Fruit fly (Drosophila melanogaster) whole organism, pupa: Measurements from ENCODE around the gene Unc-76.

Source experiments
- CG10348 ChIP-seq: fragments of 200-800 bp; sonication (Bioruptor generic); IDR thresholded peaks from 2 replicates; pipeline ENCODE4 v1.3.6; 2022; ENCODE audit warnings: missing biosample characterization, missing genetic modification characterization
- CG12605 ChIP-seq: fragments of 200-800 bp; sonication (Bioruptor generic); IDR thresholded peaks from 2 replicates; pipeline ENCODE4 v1.3.6; 2022; ENCODE audit warnings: missing biosample characterization, missing genetic modification characterization
- CG32121 ChIP-seq: fragments of 200-800 bp; sonication (Bioruptor generic); IDR thresholded peaks from 2 replicates; pipeline ENCODE4 v1.3.6; 2022; ENCODE audit warnings: missing biosample characterization, missing genetic modification characterization
- CG8159 ChIP-seq: fragments of 200-800 bp; sonication (Bioruptor generic); optimal IDR thresholded peaks from 3 replicates; lab custom pipeline; 2018; ENCODE audit warnings: missing biosample characterization, mild to moderate bottlenecking, missing genetic modification characterization, moderate library complexity
- CG8301 ChIP-seq: fragments of 200-800 bp; sonication (Bioruptor generic); optimal IDR thresholded peaks from 2 replicates; lab custom pipeline; 2018; ENCODE audit warnings: missing biosample characterization, mild to moderate bottlenecking, missing genetic modification characterization
- D1 ChIP-seq: fragments of 200-800 bp; sonication (Bioruptor generic); optimal IDR thresholded peaks from 2 replicates; lab custom pipeline; 2018; ENCODE audit warnings: missing biosample characterization, mild to moderate bottlenecking, missing genetic modification characterization, moderate library complexity
- EcR ChIP-seq: fragments of 200-800 bp; sonication (Bioruptor generic); optimal IDR thresholded peaks from 3 replicates; lab custom pipeline; 2019; ENCODE audit warnings: missing biosample characterization, missing genetic modification characterization, mild to moderate bottlenecking, moderate library complexity, missing genetic modification reagents
- Snoo ChIP-seq: fragments of 200-800 bp; sonication (Bioruptor generic); optimal IDR thresholded peaks from 3 replicates; lab custom pipeline; 2017; ENCODE audit warnings: missing biosample characterization, mild to moderate bottlenecking, missing genetic modification characterization, inconsistent platforms

DNA sequence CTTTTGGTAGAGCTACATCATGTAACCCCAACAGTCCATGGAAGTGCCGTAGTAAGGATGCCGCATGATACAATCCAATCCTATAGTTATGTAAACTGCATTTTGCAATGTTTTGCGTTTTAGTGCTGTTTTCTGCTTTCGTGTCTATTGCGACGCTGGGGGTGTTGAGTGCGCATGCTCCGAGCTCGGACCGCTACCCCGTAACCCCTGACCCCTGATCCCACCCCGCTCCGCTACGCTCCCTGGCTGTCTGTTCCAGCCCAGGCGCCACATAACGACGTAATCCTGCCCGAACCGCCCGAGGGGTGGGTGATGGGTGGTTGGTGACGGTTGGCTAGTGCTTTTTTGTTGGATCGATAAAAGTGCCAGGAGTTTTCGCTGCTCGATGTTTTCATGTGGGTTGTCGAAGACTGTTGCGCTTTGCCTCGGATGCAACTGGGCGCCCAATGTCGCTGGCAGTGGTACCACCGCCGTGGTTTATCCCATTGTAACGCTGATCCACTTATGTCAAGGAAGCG, 1.5 kb downstream of the Unc-76 start:
- TF ChIP-seq CG12605 (no peak), Snoo (tag; lab: Kevin White, UChicago) (no peak), CG32121 (GFP tag; lab: Robert Waterston, UW) (no peak), EcR (GFP tag; lab: Kevin White, UChicago) (no peak), D1 (tag; lab: Kevin White, UChicago) (no peak), CG8159 (no peak), CG8301 (tag; lab: Kevin White, UChicago) (no peak), CG10348 (no peak)
